Worm (Caenorhabditis elegans) whole organism, young adult: ENCODE measurements around the gene vps-16.

Experiments used
- B0019.2 ChIP-seq: fragments of 200-800 bp; sonication (Bioruptor generic); conservative IDR thresholded peaks from 2 replicates; pipeline ENCODE4 v1.3.6; 2022; ENCODE audit warnings: missing genetic modification reagents, missing genetic modification characterization, missing compliant biosample characterization
- B0336.3 ChIP-seq: fragments of 200-800 bp; sonication (Bioruptor generic); IDR thresholded peaks from 2 replicates; pipeline ENCODE4 v1.3.6; 2022; ENCODE audit warnings: missing genetic modification characterization, missing compliant biosample characterization
- C06A6.2 ChIP-seq: fragments of 200-800 bp; sonication (Bioruptor generic); conservative IDR thresholded peaks from 2 replicates; pipeline ENCODE4 v1.3.6; 2022; ENCODE audit warnings: missing genetic modification characterization, missing compliant biosample characterization
- C17E4.6 ChIP-seq: fragments of 200-800 bp; sonication (Bioruptor generic); IDR thresholded peaks from 2 replicates; pipeline ENCODE4 v1.3.6; 2022; ENCODE audit warnings: missing genetic modification reagents, missing genetic modification characterization, missing compliant biosample characterization
- D2030.7 ChIP-seq: fragments of 200-800 bp; sonication (Bioruptor generic); IDR thresholded peaks from 2 replicates; pipeline ENCODE4 v1.3.6; 2022; ENCODE audit warnings: missing genetic modification reagents, missing genetic modification characterization, missing compliant biosample characterization
- F22D6.2 ChIP-seq: sonication (generic microtip); optimal IDR thresholded peaks from 2 replicates; lab custom pipeline; 2016; ENCODE audit warnings: mild to moderate bottlenecking, missing genetic modification characterization, missing compliant biosample characterization
- F39B2.1 ChIP-seq: fragments of 200-800 bp; sonication (Bioruptor generic); IDR thresholded peaks from 2 replicates; pipeline ENCODE4 v1.3.6; 2022; ENCODE audit warnings: missing genetic modification reagents, missing genetic modification characterization, missing compliant biosample characterization
- F52B5.7 ChIP-seq: sonication (generic microtip); optimal IDR thresholded peaks from 2 replicates; lab custom pipeline; 2016; ENCODE audit warnings: mild to moderate bottlenecking, missing genetic modification characterization, missing compliant biosample characterization
- K11D2.4 ChIP-seq: fragments of 200-800 bp; sonication (Bioruptor generic); IDR thresholded peaks from 2 replicates; pipeline ENCODE4 v1.3.6; 2022; ENCODE audit warnings: missing genetic modification reagents, missing genetic modification characterization, missing compliant biosample characterization
- ama-1 ChIP-seq, 3 experiments: fragments of 150-350 bp in 1 of 3; sonication (generic microtip) in 2 of 3; optimal IDR thresholded peaks; 2 replicates each; lab custom pipeline; 2014 to 2018; ENCODE audit warnings: missing biosample characterization in 2 of 3, missing genetic modification characterization in 2 of 3, missing genetic modification reagents in 2 of 3
- athp-1 ChIP-seq: sonication (generic microtip); optimal IDR thresholded peaks from 2 replicates; lab custom pipeline; 2017; ENCODE audit warnings: mild to moderate bottlenecking, missing genetic modification characterization, missing compliant biosample characterization
- cebp-1 ChIP-seq, 2 experiments: fragments of 200-800 bp in 1 of 2; sonication (Bioruptor generic) in 1 of 2; sonication (generic microtip) in 1 of 2; IDR thresholded peaks in 1 of 2; optimal IDR thresholded peaks in 1 of 2; 2 replicates each; pipeline versions ENCODE4 v1.3.6 to Lab custom; 2017 to 2022; ENCODE audit warnings: missing compliant biosample characterization in 2 of 2, missing genetic modification characterization in 2 of 2, mild to moderate bottlenecking in 1 of 2, missing genetic modification reagents in 1 of 2, moderate library complexity in 1 of 2
- ceh-100 ChIP-seq: fragments of 200-800 bp; sonication (Bioruptor generic); IDR thresholded peaks from 2 replicates; pipeline ENCODE4 v1.3.6; 2022; ENCODE audit warnings: missing genetic modification reagents, missing genetic modification characterization, missing compliant biosample characterization
- dox-1 ChIP-seq: fragments of 200-800 bp; sonication (Bioruptor generic); IDR thresholded peaks from 2 replicates; pipeline ENCODE4 v1.3.6; 2022; ENCODE audit warnings: missing genetic modification reagents, missing genetic modification characterization, missing compliant biosample characterization
- egl-44 ChIP-seq: fragments of 200-800 bp; sonication (Bioruptor generic); IDR thresholded peaks from 2 replicates; pipeline ENCODE4 v1.3.6; 2022; ENCODE audit warnings: missing genetic modification reagents, missing genetic modification characterization, missing compliant biosample characterization
- hlh-26 ChIP-seq: fragments of 200-800 bp; sonication (Bioruptor generic); conservative IDR thresholded peaks from 2 replicates; pipeline ENCODE4 v1.3.6; 2022; ENCODE audit warnings: missing genetic modification reagents, missing genetic modification characterization, missing compliant biosample characterization
- hrde-1 ChIP-seq: sonication (generic microtip); optimal IDR thresholded peaks from 2 replicates; lab custom pipeline; 2016; ENCODE audit warnings: missing genetic modification characterization, mild to moderate bottlenecking, missing compliant biosample characterization, moderate library complexity, missing genotype, missing genetic modification reagents, borderline replicate concordance
- let-526 ChIP-seq: fragments of 200-800 bp; sonication (Bioruptor generic); IDR thresholded peaks from 2 replicates; pipeline ENCODE4 v1.3.6; 2022; ENCODE audit warnings: missing genetic modification reagents, missing genetic modification characterization, missing compliant biosample characterization
- lin-35 ChIP-seq, 3 experiments: fragments of 150-350 bp in 2 of 3; sonication (generic microtip) in 1 of 3; optimal IDR thresholded peaks; 2 replicates each; lab custom pipeline; 2014 to 2018; ENCODE audit warnings: missing biosample characterization in 3 of 3, missing genetic modification characterization in 3 of 3, missing genetic modification reagents in 3 of 3
- lir-1 ChIP-seq: fragments of 200-800 bp; sonication (Bioruptor generic); conservative IDR thresholded peaks from 2 replicates; pipeline ENCODE4 v1.3.6; 2022; ENCODE audit warnings: missing genetic modification reagents, missing genetic modification characterization, missing compliant biosample characterization
- lsl-1 ChIP-seq: fragments of 200-800 bp; sonication (Bioruptor generic); optimal IDR thresholded peaks from 2 replicates; lab custom pipeline; 2018; ENCODE audit warnings: mild to moderate bottlenecking, missing genetic modification characterization, moderate library complexity, missing compliant biosample characterization
- lsy-27 ChIP-seq: sonication (generic microtip); optimal IDR thresholded peaks from 2 replicates; lab custom pipeline; 2017; ENCODE audit warnings: missing genetic modification characterization, mild to moderate bottlenecking, missing compliant biosample characterization, antibody characterized with exemption, missing genotype, borderline replicate concordance; ENCODE audit not compliant: insufficient read depth
- madf-6 ChIP-seq: fragments of 200-800 bp; sonication (Bioruptor generic); IDR thresholded peaks from 2 replicates; pipeline ENCODE4 v1.3.6; 2022; ENCODE audit warnings: missing genetic modification reagents, missing genetic modification characterization, missing compliant biosample characterization
- mel-28 ChIP-seq: sonication (generic microtip); optimal IDR thresholded peaks from 2 replicates; lab custom pipeline; 2016; ENCODE audit warnings: borderline replicate concordance, mild to moderate bottlenecking, missing genetic modification characterization, missing compliant biosample characterization
- mxl-1 ChIP-seq: sonication (generic microtip); optimal IDR thresholded peaks from 2 replicates; lab custom pipeline; 2016; ENCODE audit warnings: missing genetic modification characterization, missing compliant biosample characterization
- nfya-1 ChIP-seq: sonication (generic microtip); optimal IDR thresholded peaks from 2 replicates; lab custom pipeline; 2017; ENCODE audit warnings: antibody characterized with exemption, missing compliant biosample characterization, missing genetic modification characterization, borderline replicate concordance; ENCODE audit not compliant: insufficient read depth
- nfya-2 ChIP-seq: fragments of 200-800 bp; sonication (Bioruptor generic); IDR thresholded peaks from 2 replicates; pipeline ENCODE4 v1.3.6; 2022; ENCODE audit warnings: missing genetic modification reagents, missing genetic modification characterization, missing compliant biosample characterization
- nhr-27 ChIP-seq: fragments of 200-800 bp; sonication (Bioruptor generic); optimal IDR thresholded peaks from 2 replicates; lab custom pipeline; 2018; ENCODE audit warnings: mild to moderate bottlenecking, missing genetic modification characterization, moderate library complexity, missing compliant biosample characterization
- nhr-80 ChIP-seq: sonication (generic microtip); optimal IDR thresholded peaks from 2 replicates; lab custom pipeline; 2016; ENCODE audit warnings: missing genetic modification characterization, missing compliant biosample characterization
- rpc-1 ChIP-seq, 2 experiments: fragments of 150-350 bp in 1 of 2; sonication (generic microtip) in 1 of 2; optimal IDR thresholded peaks; 2 replicates each; lab custom pipeline; 2014 to 2018; ENCODE audit warnings: missing biosample characterization in 1 of 2, missing genetic modification characterization in 1 of 2, missing genetic modification reagents in 1 of 2, missing genotype in 1 of 2
- sea-2 ChIP-seq: fragments of 200-800 bp; sonication (Bioruptor generic); IDR thresholded peaks from 2 replicates; pipeline ENCODE4 v1.3.6; 2022; ENCODE audit warnings: missing genetic modification characterization, missing compliant biosample characterization
- snpc-1.1 ChIP-seq: sonication (generic microtip); optimal IDR thresholded peaks from 2 replicates; lab custom pipeline; 2017; ENCODE audit warnings: missing genetic modification characterization, mild to moderate bottlenecking, missing compliant biosample characterization, antibody characterized with exemption, moderate library complexity, missing genotype, missing genetic modification reagents; ENCODE audit not compliant: insufficient read depth
- snpc-1.3 ChIP-seq: sonication (generic microtip); optimal IDR thresholded peaks from 2 replicates; lab custom pipeline; 2017; ENCODE audit warnings: missing genetic modification characterization, mild to moderate bottlenecking, missing compliant biosample characterization, antibody characterized with exemption, moderate library complexity, missing genotype, missing genetic modification reagents; ENCODE audit not compliant: insufficient read depth
- somi-1 ChIP-seq: fragments of 200-800 bp; sonication (Bioruptor generic); optimal IDR thresholded peaks from 2 replicates; lab custom pipeline; 2018; ENCODE audit warnings: mild to moderate bottlenecking, missing genetic modification characterization, missing compliant biosample characterization
- tbp1 ChIP-seq: fragments of 200-800 bp; sonication (Bioruptor generic); optimal IDR thresholded peaks from 2 replicates; lab custom pipeline; 2018; ENCODE audit warnings: mild to moderate bottlenecking, missing genetic modification characterization, missing compliant biosample characterization
- tbx-9 ChIP-seq: sonication (generic microtip); optimal IDR thresholded peaks from 2 replicates; lab custom pipeline; 2016; ENCODE audit warnings: borderline replicate concordance, missing genetic modification characterization, inconsistent platforms, missing compliant biosample characterization
- unc-62 ChIP-seq: fragments of 150-350 bp; optimal IDR thresholded peaks from 2 replicates; lab custom pipeline; 2014; ENCODE audit warnings: missing biosample characterization, missing genetic modification reagents, missing genetic modification characterization
- zfh-2 ChIP-seq: fragments of 200-800 bp; sonication (Bioruptor generic); conservative IDR thresholded peaks from 2 replicates; pipeline ENCODE4 v1.3.6; 2022; ENCODE audit warnings: missing genetic modification reagents, missing genetic modification characterization, missing compliant biosample characterization
- ztf-18 ChIP-seq: sonication (generic microtip); optimal IDR thresholded peaks from 2 replicates; lab custom pipeline; 2016; ENCODE audit warnings: missing genotype, mild to moderate bottlenecking, missing genetic modification characterization, missing compliant biosample characterization
- ztf-22 ChIP-seq: fragments of 200-800 bp; sonication (Bioruptor generic); optimal IDR thresholded peaks from 2 replicates; lab custom pipeline; 2018; ENCODE audit warnings: mild to moderate bottlenecking, missing genetic modification characterization, moderate library complexity, missing compliant biosample characterization
- ztf-6 ChIP-seq: fragments of 200-800 bp; sonication (Bioruptor generic); IDR thresholded peaks from 2 replicates; pipeline ENCODE4 v1.3.6; 2022; ENCODE audit warnings: missing genetic modification reagents, missing genetic modification characterization, missing compliant biosample characterization

vps-16 gene

DNA sequence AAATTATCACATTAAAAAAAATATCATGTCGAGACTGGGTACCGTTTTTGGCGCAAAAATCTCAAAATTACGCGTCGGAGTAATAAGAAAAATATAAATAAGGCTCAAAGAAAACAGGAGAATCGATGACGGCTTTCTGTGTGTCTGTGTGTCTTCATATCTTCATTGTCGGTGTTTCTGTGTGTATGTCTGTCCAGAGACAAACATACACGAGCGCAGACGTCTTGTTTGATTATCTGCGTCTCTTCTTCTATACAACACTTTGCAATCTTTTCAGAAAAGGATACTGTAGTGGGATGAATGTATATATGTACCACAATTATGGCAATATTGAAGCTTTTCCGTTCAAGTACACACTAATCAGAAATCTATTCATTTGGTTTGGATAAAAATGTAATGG, 11.3 kb downstream of the vps-16 start, which contains the start of gene C05D11.13 (continued):
- TF ChIP-seq B0019.2 (no peak), lin-35 (GFP tag; optimal IDR thresholded peaks at IDR 0.05; lab: Kevin White, UChicago) (peak in 1 of 3 experiments; percentile 38), D2030.7 (no peak), dox-1 (GFP tag; lab: Robert Waterston, UW) (0 out of 2 replicates have a peak, but pooled peaks have one; percentile 32), madf-6 (GFP tag; lab: Robert Waterston, UW) (peak; percentile 30; the same call in 1 of the 2 replicates), mel-28 (tag; lab: Kevin White, UChicago) (no peak)

DNA sequence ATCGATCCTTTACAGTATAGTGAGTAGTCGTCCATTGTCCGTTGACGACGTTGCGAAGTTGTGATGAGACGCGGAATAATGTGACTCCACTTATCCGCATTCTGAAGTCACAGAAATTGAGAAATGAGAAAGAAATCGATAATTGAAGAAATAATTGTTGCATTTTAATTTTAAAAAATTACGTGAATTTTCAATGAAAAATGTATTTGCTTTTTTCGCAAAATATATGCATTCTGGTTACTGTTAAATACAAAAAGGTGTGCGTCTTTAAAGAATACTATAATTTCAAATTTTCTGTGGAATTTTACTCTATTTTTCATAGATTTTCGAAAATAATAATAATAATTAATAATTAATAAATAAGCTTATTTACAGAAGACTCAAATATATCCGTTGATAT, 13.8 kb downstream of the vps-16 start, which contains the start of gene let-721:
Gene let-721 (minus strand): TSS at position 101 of the 400 bp plus-strand sequence.
- TF ChIP-seq mxl-1 (tag; lab: Kevin White, UChicago) (no peak), snpc-1.3 (tag; lab: Kevin White, UChicago) (no peak), unc-62 (no peak), nhr-80 (tag; lab: Kevin White, UChicago) (no peak), ztf-18 (no peak), lsl-1 (GFP tag; lab: Kevin White, UChicago) (no peak), nhr-27 (no peak), C17E4.6 (GFP tag; lab: Robert Waterston, UW) (no peak), rpc-1 (optimal IDR thresholded peaks at IDR 0.05; lab: Kevin White, UChicago) (no peak), rpc-1 (tag; optimal IDR thresholded peaks at IDR 0.05; lab: Kevin White, UChicago) (no peak), snpc-1.1 (tag; lab: Kevin White, UChicago) (no peak), somi-1 (GFP tag; lab: Kevin White, UChicago) (no peak), K11D2.4 (GFP tag; lab: Robert Waterston, UW) (no peak), F22D6.2 (no peak), D2030.7 (no peak)

- TF ChIP-seq C17E4.6 (GFP tag; lab: Robert Waterston, UW): no peak
- TF ChIP-seq zfh-2 (GFP tag; lab: Robert Waterston, UW): no peak
- TF ChIP-seq B0336.3 (GFP tag; lab: Robert Waterston, UW): peak; percentile 47; the same call in 1 of the 2 replicates
- TF ChIP-seq D2030.7: no peak
- TF ChIP-seq hlh-26 (GFP tag; lab: Robert Waterston, UW): no peak
- TF ChIP-seq let-526 (GFP tag; lab: Robert Waterston, UW): 0 out of 2 replicates have a peak, but pooled peaks have one; percentile 44
- no peak for TF ChIP-seq ztf-22
- TF ChIP-seq F22D6.2: peak; percentile 28
- TF ChIP-seq ceh-100: no peak
- no peak for TF ChIP-seq tbx-9
- no peak for TF ChIP-seq ztf-6 (GFP tag; lab: Robert Waterston, UW)
- TF ChIP-seq snpc-1.1 (tag; lab: Kevin White, UChicago): no peak
- TF ChIP-seq F39B2.1 (GFP tag; lab: Robert Waterston, UW): no peak
- TF ChIP-seq lsy-27: no peak
- no peak for TF ChIP-seq cebp-1 (GFP tag; IDR thresholded peaks at IDR 0.05; lab: Robert Waterston, UW)
- TF ChIP-seq cebp-1 (tag; optimal IDR thresholded peaks at IDR 0.05; lab: Kevin White, UChicago): peak; percentile 58
- no peak for TF ChIP-seq hrde-1
- TF ChIP-seq ama-1 (optimal IDR thresholded peaks at IDR 0.05; lab: Kevin White, UChicago): no peak
- no peak for TF ChIP-seq ama-1 (GFP tag; optimal IDR thresholded peaks at IDR 0.05; lab: Kevin White, UChicago)
- TF ChIP-seq snpc-1.3 (tag; lab: Kevin White, UChicago): no peak
- no peak for TF ChIP-seq sea-2
- TF ChIP-seq lir-1 (GFP tag; lab: Robert Waterston, UW): no peak
- TF ChIP-seq unc-62: no peak
- TF ChIP-seq nfya-1 (tag; lab: Kevin White, UChicago): no peak
- no peak for TF ChIP-seq tbp1
- 0 out of 2 replicates have a peak, but pooled peaks have one; percentile 50 for TF ChIP-seq egl-44 (GFP tag; lab: Robert Waterston, UW)
- TF ChIP-seq nfya-2 (GFP tag; lab: Robert Waterston, UW): no peak
- TF ChIP-seq F52B5.7 (tag; lab: Kevin White, UChicago): no peak
- TF ChIP-seq C06A6.2 (GFP tag; lab: Robert Waterston, UW): peak; percentile 57; the same call in 1 of the 2 replicates
- no peak for TF ChIP-seq athp-1 (tag; lab: Kevin White, UChicago)
These were observed 14.5 kb downstream of the vps-16 start for ce11 chrIII:6447521-6447920.
